Worm (Caenorhabditis elegans) whole organism, mixed stage, embryonic: ENCODE data around the gene R10E11.5.

Experiments
- bed-3 ChIP-seq: fragments of 200-800 bp; sonication (Bioruptor generic); optimal IDR thresholded peaks from 3 replicates; lab custom pipeline; 2018; ENCODE audit warnings: mild to moderate bottlenecking, missing genetic modification characterization, moderate library complexity, missing compliant biosample characterization
- elt-1 ChIP-seq: sonication (generic microtip); optimal IDR thresholded peaks from 2 replicates; lab custom pipeline; 2017; ENCODE audit warnings: missing genetic modification characterization, mild to moderate bottlenecking, missing compliant biosample characterization, antibody characterized with exemption, moderate library complexity, borderline replicate concordance; ENCODE audit not compliant: insufficient read depth
- flh-1 ChIP-seq: fragments of 200-800 bp; sonication (Bioruptor generic); optimal IDR thresholded peaks from 2 replicates; lab custom pipeline; 2018; ENCODE audit warnings: mild to moderate bottlenecking, missing genetic modification characterization, moderate library complexity, missing compliant biosample characterization
- ham-2 ChIP-seq: fragments of 200-800 bp; sonication (Bioruptor generic); optimal IDR thresholded peaks from 2 replicates; lab custom pipeline; 2018; ENCODE audit warnings: mild to moderate bottlenecking, missing genetic modification characterization, missing compliant biosample characterization
- lin-13 ChIP-seq: fragments of 150-350 bp; optimal IDR thresholded peaks from 2 replicates; lab custom pipeline; 2014; ENCODE audit warnings: missing biosample characterization, missing genetic modification characterization
- lsy-2 ChIP-seq: fragments of 150-350 bp; optimal IDR thresholded peaks from 2 replicates; lab custom pipeline; 2014; ENCODE audit warnings: missing biosample characterization, missing genetic modification characterization
- nhr-12 ChIP-seq: fragments of 150-350 bp; optimal IDR thresholded peaks from 2 replicates; lab custom pipeline; 2014; ENCODE audit warnings: missing biosample characterization, missing genetic modification characterization
- nhr-2 ChIP-seq: fragments of 150-350 bp; optimal IDR thresholded peaks from 2 replicates; lab custom pipeline; 2014; ENCODE audit warnings: missing biosample characterization, missing genetic modification characterization
- pha-4 ChIP-seq: fragments of 150-350 bp; optimal IDR thresholded peaks from 2 replicates; lab custom pipeline; 2018; ENCODE audit warnings: missing biosample characterization, missing genetic modification reagents, missing genetic modification characterization
- unc-39 ChIP-seq: fragments of 150-350 bp; optimal IDR thresholded peaks from 2 replicates; lab custom pipeline; 2014; ENCODE audit warnings: missing biosample characterization, missing genetic modification characterization
- ztf-11 ChIP-seq: fragments of 150-350 bp; optimal IDR thresholded peaks from 2 replicates; lab custom pipeline; 2014; ENCODE audit warnings: missing biosample characterization, missing genetic modification characterization

DNA sequence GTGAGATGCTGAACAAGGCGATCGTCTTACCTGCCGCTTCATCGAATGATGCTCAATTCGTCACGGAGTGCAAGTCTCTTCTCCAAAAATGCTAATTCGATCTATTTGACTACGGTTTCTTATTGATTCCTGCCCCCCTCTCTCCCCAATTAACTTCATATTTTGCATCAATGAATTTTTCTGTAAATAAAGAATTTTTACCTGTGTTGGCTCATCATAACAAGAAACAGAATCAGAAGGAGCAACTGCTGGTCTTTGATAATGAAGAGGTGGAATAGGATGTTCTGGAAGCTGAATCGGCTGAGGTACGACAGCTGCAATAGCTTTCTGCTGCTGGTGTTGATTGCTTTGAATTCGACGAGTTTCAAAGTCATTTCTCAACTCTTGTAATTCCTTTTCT lies 29.3 kb downstream of the R10E11.5 start:
- TF ChIP-seq unc-39 (no peak), pha-4 (tag; lab: Kevin White, UChicago) (no peak), lin-13 (tag; lab: Kevin White, UChicago) (no peak), nhr-12 (tag; lab: Kevin White, UChicago) (no peak), nhr-2 (no peak), lsy-2 (tag; lab: Kevin White, UChicago) (no peak), elt-1 (tag; lab: Kevin White, UChicago) (no peak), flh-1 (no peak), ztf-11 (tag; lab: Kevin White, UChicago) (no peak), ham-2 (GFP tag; lab: Kevin White, UChicago) (no peak), bed-3 (GFP tag; lab: Kevin White, UChicago) (no peak)
